Worm (Caenorhabditis elegans): ENCODE results near the gene srd-70.

- TF ChIP-seq ref-1 (GFP tag; conservative IDR thresholded peaks at IDR 0.05) (no peak), ztf-23 (GFP tag; IDR thresholded peaks at IDR 0.05) (no peak), ztf-29 (GFP tag; IDR thresholded peaks at IDR 0.05) (no peak), tab-1 (GFP tag; IDR thresholded peaks at IDR 0.05) (no peak), med-1 (GFP tag; optimal IDR thresholded peaks at IDR 0.05; ENCODE audit: insufficient read depth) (no peak), flt-1 (GFP tag; IDR thresholded peaks at IDR 0.05) (no peak)
Observed at ce11 chrV:20476514-20476913, 22.6 kb downstream of the srd-70 start.
